Worm (Caenorhabditis elegans): ENCODE results near the gene F08H9.2.
A peak's percentile ranks its signal among the peaks of the same experiment; 100 is the strongest.

F08H9.2 gene

DNA sequence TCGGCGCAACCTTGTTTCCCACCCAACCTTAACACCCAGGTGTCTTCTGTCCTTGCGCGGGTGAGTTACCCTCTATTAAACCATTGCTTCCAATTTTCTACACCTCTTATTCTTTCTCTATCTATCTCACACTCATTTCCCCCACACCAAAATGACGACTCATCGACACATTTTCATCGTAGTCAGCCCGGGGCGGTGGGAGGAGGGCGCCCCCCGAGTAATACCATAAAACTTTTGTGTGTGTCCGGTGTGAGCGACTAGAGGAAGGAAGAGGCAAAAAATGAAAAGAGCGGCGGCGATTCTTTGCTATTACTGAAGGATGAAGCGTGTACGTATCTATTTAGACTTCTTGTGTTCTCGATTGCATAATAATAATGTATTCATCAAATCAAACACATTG, 44.3 kb downstream of the F08H9.2 start (continued):
- TF ChIP-seq mdl-1 (tag; optimal IDR thresholded peaks at IDR 0.05) (no peak), efl-1 (optimal IDR thresholded peaks at IDR 0.05) (no peak), efl-1 (GFP tag; optimal IDR thresholded peaks at IDR 0.05 in 1 of 2) (peak in 1 of 2 experiments; percentile 74), sox-4 (tag; optimal IDR thresholded peaks at IDR 0.05) (no peak), nhr-237 (tag; optimal IDR thresholded peaks at IDR 0.05) (no peak), nhr-47 (tag; optimal IDR thresholded peaks at IDR 0.05) (no peak), C04F5.9 (tag; optimal IDR thresholded peaks at IDR 0.05) (no peak), egl-13 (tag; optimal IDR thresholded peaks at IDR 0.05) (no peak), egl-27 (tag; optimal IDR thresholded peaks at IDR 0.05) (no peak), nhr-76 (tag; optimal IDR thresholded peaks at IDR 0.05) (no peak), pqm-1 (tag; optimal IDR thresholded peaks at IDR 0.05) (no peak), ceh-90 (tag; optimal IDR thresholded peaks at IDR 0.05) (no peak), nhr-71 (tag; optimal IDR thresholded peaks at IDR 0.05) (peak; percentile 1), elt-2 (tag; optimal IDR thresholded peaks at IDR 0.05) (peak; percentile 17), ceh-88 (GFP tag; IDR thresholded peaks at IDR 0.05) (no peak), unc-30 (tag; optimal IDR thresholded peaks at IDR 0.05) (no peak), nhr-28 (tag; optimal IDR thresholded peaks at IDR 0.05) (no peak), dpl-1 (GFP tag; optimal IDR thresholded peaks at IDR 0.05) (no peak), ztf-11 (tag; optimal IDR thresholded peaks at IDR 0.05) (no peak)

DNA sequence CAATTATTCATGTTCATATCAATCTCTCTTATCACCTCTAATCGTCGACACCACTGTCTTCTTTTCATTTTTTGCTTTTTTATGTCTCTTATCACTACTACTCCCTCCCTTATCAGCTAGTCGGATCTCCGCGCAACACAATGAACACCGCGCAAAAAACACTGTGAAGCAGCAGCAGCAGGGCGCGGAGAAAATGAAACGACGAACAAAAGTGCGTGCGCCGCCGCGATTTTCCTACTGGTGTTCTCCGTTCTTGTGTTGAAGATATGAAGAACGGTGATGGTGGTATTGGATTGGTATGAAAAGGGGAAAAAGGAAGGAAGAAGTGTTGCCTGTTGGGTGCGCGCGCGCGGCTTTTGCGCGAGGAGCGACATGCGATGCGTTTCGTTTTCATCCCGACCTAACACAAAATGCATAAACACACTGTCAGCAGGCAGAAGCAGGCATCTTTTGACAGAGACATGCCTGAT, 45.3 kb downstream of the F08H9.2 start:
- TF ChIP-seq lin-14 (GFP tag; optimal IDR thresholded peaks at IDR 0.05) (peak; percentile 62), tlp-1 (tag; optimal IDR thresholded peaks at IDR 0.05) (peak; percentile 31), hlh-17 (GFP tag; optimal IDR thresholded peaks at IDR 0.05; ENCODE audit: borderline replicate concordance) (no peak), alr-1 (tag; optimal IDR thresholded peaks at IDR 0.05; ENCODE audit: borderline replicate concordance) (no peak), fkh-8 (tag; optimal IDR thresholded peaks at IDR 0.05) (no peak), lin-15B (tag; optimal IDR thresholded peaks at IDR 0.05) (no peak), rnt-1 (tag; optimal IDR thresholded peaks at IDR 0.05) (no peak), C16A3.4 (tag; optimal IDR thresholded peaks at IDR 0.05) (no peak), aly-2 (tag; optimal IDR thresholded peaks at IDR 0.05) (no peak), elt-3 (tag; optimal IDR thresholded peaks at IDR 0.05) (peak in 1 of 6 experiments; percentile 25), lin-13 (GFP tag; optimal IDR thresholded peaks at IDR 0.05) (no peak), blmp-1 (tag; optimal IDR thresholded peaks at IDR 0.05) (peak; percentile 75), swsn-7 (tag; optimal IDR thresholded peaks at IDR 0.05) (no peak), aha-1 (tag; optimal IDR thresholded peaks at IDR 0.05) (no peak), ceh-88 (GFP tag; IDR thresholded peaks at IDR 0.05) (no peak), nhr-11 (tag; optimal IDR thresholded peaks at IDR 0.05) (no peak), unc-98 (GFP tag; IDR thresholded peaks at IDR 0.05) (no peak), pqm-1 (tag; optimal IDR thresholded peaks at IDR 0.05) (peak; percentile 80), nhr-84 (tag; optimal IDR thresholded peaks at IDR 0.05) (no peak), lin-39 (tag; optimal IDR thresholded peaks at IDR 0.05) (no peak), tbx-2 (tag; optimal IDR thresholded peaks at IDR 0.05) (no peak), nhr-85 (tag) (peak; percentile 71), ceh-82 (tag; optimal IDR thresholded peaks at IDR 0.05) (no peak), elt-2 (tag; optimal IDR thresholded peaks at IDR 0.05) (peak; percentile 83), fkh-4 (tag; optimal IDR thresholded peaks at IDR 0.05; ENCODE audit: borderline replicate concordance) (no peak), nhr-77 (tag; optimal IDR thresholded peaks at IDR 0.05) (no peak), ceh-63 (GFP tag; optimal IDR thresholded peaks at IDR 0.05) (no peak)

Measured in whole organism, L1 larva.